Worm (Caenorhabditis elegans) whole organism, L2 larva: ENCODE data around the gene C02B8.1.

Source experiments
- C34F6.9 ChIP-seq: fragments of 150-350 bp; optimal IDR thresholded peaks from 2 replicates; lab custom pipeline; 2014; ENCODE audit warnings: missing biosample characterization, missing genetic modification characterization
- Y55F3AM.14 ChIP-seq: fragments of 200-800 bp; sonication (Bioruptor generic); optimal IDR thresholded peaks from 2 replicates; lab custom pipeline; 2018; ENCODE audit warnings: mild to moderate bottlenecking, missing genetic modification characterization, missing compliant biosample characterization
- alr-1 ChIP-seq: fragments of 150-350 bp; optimal IDR thresholded peaks from 2 replicates; lab custom pipeline; 2014; ENCODE audit warnings: missing biosample characterization, missing genetic modification characterization
- ama-1 ChIP-seq: fragments of 150-350 bp; optimal IDR thresholded peaks from 2 replicates; lab custom pipeline; 2018; ENCODE audit warnings: inconsistent platforms
- blmp-1 ChIP-seq: sonication (generic microtip); optimal IDR thresholded peaks from 2 replicates; lab custom pipeline; 2017; ENCODE audit warnings: missing genetic modification characterization, mild to moderate bottlenecking, missing compliant biosample characterization, antibody characterized with exemption, moderate library complexity; ENCODE audit not compliant: insufficient read depth
- ceh-16 ChIP-seq: fragments of 150-350 bp; optimal IDR thresholded peaks from 2 replicates; lab custom pipeline; 2014; ENCODE audit warnings: missing biosample characterization, missing genetic modification characterization
- crh-2 ChIP-seq: sonication (generic microtip); optimal IDR thresholded peaks from 2 replicates; lab custom pipeline; 2017; ENCODE audit warnings: missing biosample characterization, missing genetic modification characterization
- dmd-4 ChIP-seq: sonication (generic microtip); optimal IDR thresholded peaks from 2 replicates; lab custom pipeline; 2017; ENCODE audit warnings: missing biosample characterization, missing genetic modification characterization
- elt-3 ChIP-seq: sonication (generic microtip); optimal IDR thresholded peaks from 2 replicates; lab custom pipeline; 2017; ENCODE audit warnings: missing biosample characterization, missing genetic modification characterization
- lin-11 ChIP-seq: fragments of 150-350 bp; sonication (generic microtip); optimal IDR thresholded peaks from 2 replicates; lab custom pipeline; 2014; ENCODE audit warnings: missing biosample characterization, missing genetic modification characterization, inconsistent platforms, mixed read lengths
- lin-13 ChIP-seq: fragments of 150-350 bp; optimal IDR thresholded peaks from 2 replicates; lab custom pipeline; 2014; ENCODE audit warnings: missing biosample characterization, missing genetic modification reagents, missing genetic modification characterization
- lin-39 ChIP-seq: fragments of 150-350 bp; optimal IDR thresholded peaks from 2 replicates; lab custom pipeline; 2014; ENCODE audit warnings: missing biosample characterization, missing genetic modification reagents, missing genetic modification characterization
- lsy-2 ChIP-seq, 2 experiments: fragments of 150-350 bp in 1 of 2; sonication (generic microtip) in 1 of 2; optimal IDR thresholded peaks; 2 replicates each; lab custom pipeline; 2014 to 2017; ENCODE audit warnings: missing biosample characterization in 2 of 2, missing genetic modification characterization in 2 of 2
- mab-5 ChIP-seq: fragments of 150-350 bp; optimal IDR thresholded peaks from 2 replicates; lab custom pipeline; 2014; ENCODE audit warnings: missing biosample characterization, missing genetic modification characterization
- mbf-1 ChIP-seq: sonication (generic microtip); optimal IDR thresholded peaks from 2 replicates; lab custom pipeline; 2017; ENCODE audit warnings: missing biosample characterization, missing genetic modification characterization
- nhr-11 ChIP-seq: fragments of 150-350 bp; optimal IDR thresholded peaks from 2 replicates; lab custom pipeline; 2014; ENCODE audit warnings: missing biosample characterization, missing genetic modification characterization
- nhr-12 ChIP-seq: fragments of 150-350 bp; optimal IDR thresholded peaks from 2 replicates; lab custom pipeline; 2014; ENCODE audit warnings: missing biosample characterization, missing genetic modification characterization
- nhr-129 ChIP-seq: fragments of 150-350 bp; optimal IDR thresholded peaks from 2 replicates; lab custom pipeline; 2014; ENCODE audit warnings: missing biosample characterization, missing genetic modification characterization
- nhr-21 ChIP-seq: fragments of 150-350 bp; optimal IDR thresholded peaks from 2 replicates; lab custom pipeline; 2014; ENCODE audit warnings: missing biosample characterization, missing genetic modification characterization
- nhr-23 ChIP-seq: fragments of 150-350 bp; optimal IDR thresholded peaks from 2 replicates; lab custom pipeline; 2014; ENCODE audit warnings: missing biosample characterization, missing genetic modification reagents, missing genetic modification characterization
- nhr-25 ChIP-seq: fragments of 150-350 bp; sonication (generic microtip); optimal IDR thresholded peaks from 3 replicates; lab custom pipeline; 2014; ENCODE audit warnings: missing biosample characterization, missing genetic modification characterization
- nhr-6 ChIP-seq: fragments of 150-350 bp; optimal IDR thresholded peaks from 2 replicates; lab custom pipeline; 2014; ENCODE audit warnings: missing biosample characterization, missing genetic modification characterization
- nhr-77 ChIP-seq: fragments of 150-350 bp; optimal IDR thresholded peaks from 2 replicates; lab custom pipeline; 2014; ENCODE audit warnings: missing biosample characterization, missing genetic modification characterization
- sem-4 ChIP-seq: fragments of 150-350 bp; optimal IDR thresholded peaks from 2 replicates; lab custom pipeline; 2014; ENCODE audit warnings: missing biosample characterization, missing genetic modification reagents, missing genetic modification characterization
- sma-3 ChIP-seq: sonication (generic microtip); optimal IDR thresholded peaks from 2 replicates; lab custom pipeline; 2016; ENCODE audit warnings: missing genetic modification reagents, missing genetic modification characterization, missing compliant biosample characterization
- sma-9 ChIP-seq, 2 experiments: fragments of 150-350 bp in 1 of 2; sonication (generic microtip) in 1 of 2; optimal IDR thresholded peaks; 2 replicates each; lab custom pipeline; 2014 to 2016; ENCODE audit warnings: missing genetic modification characterization in 2 of 2, mild to moderate bottlenecking in 1 of 2, missing biosample characterization in 1 of 2, missing compliant biosample characterization in 1 of 2, missing genetic modification reagents in 1 of 2, moderate library complexity in 1 of 2
- snpc-4 ChIP-seq: fragments of 150-350 bp; optimal IDR thresholded peaks from 2 replicates; lab custom pipeline; 2014; ENCODE audit warnings: missing biosample characterization, missing genetic modification characterization
- unc-55 ChIP-seq: fragments of 150-350 bp; sonication (generic microtip); optimal IDR thresholded peaks from 3 replicates; lab custom pipeline; 2014; ENCODE audit warnings: missing biosample characterization, missing genetic modification reagents, missing genetic modification characterization
- unc-62 ChIP-seq: fragments of 150-350 bp; optimal IDR thresholded peaks from 2 replicates; lab custom pipeline; 2014; ENCODE audit warnings: missing biosample characterization, missing genetic modification reagents, missing genetic modification characterization
- zag-1 ChIP-seq: fragments of 150-350 bp; optimal IDR thresholded peaks from 2 replicates; lab custom pipeline; 2014; ENCODE audit warnings: missing biosample characterization, missing genetic modification characterization
- ztf-4 ChIP-seq: fragments of 150-350 bp; optimal IDR thresholded peaks from 2 replicates; lab custom pipeline; 2014; ENCODE audit warnings: missing biosample characterization, missing genetic modification characterization

The C02B8.1 gene

DNA sequence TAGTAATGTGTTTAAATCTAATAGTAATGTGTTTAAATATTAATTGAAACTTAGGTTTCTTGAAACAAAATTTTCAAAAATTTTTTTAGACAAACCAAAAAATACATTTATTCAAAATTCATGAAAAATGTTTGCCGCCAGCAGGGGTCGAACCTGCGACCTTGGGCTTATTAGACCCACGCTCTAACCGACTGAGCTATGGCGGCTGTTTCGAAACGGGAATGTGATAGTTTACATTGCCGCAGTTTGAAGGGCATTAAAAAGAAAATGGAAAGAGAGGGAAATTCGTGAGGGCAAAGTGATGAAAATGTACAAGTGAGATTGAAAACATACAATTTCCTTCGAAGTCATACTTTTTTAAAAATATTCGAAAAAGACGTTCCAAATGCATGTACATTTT, 9.0 kb downstream of the C02B8.1 start (continued):
- no peak for TF ChIP-seq ama-1 (lab: Kevin White, UChicago)
- TF ChIP-seq sma-3, result peak; percentile 37
- TF ChIP-seq lin-11 (tag; lab: Kevin White, UChicago), result no peak
- no peak for TF ChIP-seq lin-39 (tag; lab: Kevin White, UChicago)

ce11 chrX:8157132-8157531, 9.6 kb downstream of the C02B8.1 start:
- no peak for TF ChIP-seq ama-1 (lab: Kevin White, UChicago)
- TF ChIP-seq unc-55 (GFP tag; lab: Kevin White, UChicago), result peak; percentile 52
- TF ChIP-seq alr-1, result no peak
- peak; percentile 39 for TF ChIP-seq C34F6.9 (tag; lab: Kevin White, UChicago)
- TF ChIP-seq lsy-2 (tag; optimal IDR thresholded peaks at IDR 0.05; lab: Kevin White, UChicago), result peak in 1 of 2 experiments; percentile 50
- peak; percentile 13 for TF ChIP-seq sma-9 (GFP tag; optimal IDR thresholded peaks at IDR 0.05; lab: Kevin White, UChicago)
- no peak for TF ChIP-seq sma-9 (tag; optimal IDR thresholded peaks at IDR 0.05; lab: Kevin White, UChicago)
- peak; percentile 3 for TF ChIP-seq lin-13 (GFP tag; lab: Kevin White, UChicago)
- TF ChIP-seq nhr-129 (tag; lab: Kevin White, UChicago), result peak; percentile 70
- no peak for TF ChIP-seq unc-62 (GFP tag; lab: Kevin White, UChicago)
- TF ChIP-seq crh-2 (tag; lab: Kevin White, UChicago), result peak; percentile 24
- no peak for TF ChIP-seq snpc-4 (tag; lab: Kevin White, UChicago)

ce11 chrX:8158975-8159813, 11.7 kb downstream of the C02B8.1 start, which contains the start of gene hil-3:
hil-3 (plus strand) TSS chrX:8159169.
- peak; percentile 11 for TF ChIP-seq lin-13 (GFP tag; lab: Kevin White, UChicago)
- TF ChIP-seq sma-9 (GFP tag; optimal IDR thresholded peaks at IDR 0.05; lab: Kevin White, UChicago), result peak; percentile 39
- no peak for TF ChIP-seq sma-9 (tag; optimal IDR thresholded peaks at IDR 0.05; lab: Kevin White, UChicago)
- peak; percentile 11 for TF ChIP-seq sem-4 (tag; lab: Kevin White, UChicago)
- peak; percentile 52 for TF ChIP-seq C34F6.9 (tag; lab: Kevin White, UChicago)
- TF ChIP-seq nhr-129 (tag; lab: Kevin White, UChicago), result peak; percentile 58
- peak in 1 of 2 experiments; percentile 45 for TF ChIP-seq lsy-2 (tag; optimal IDR thresholded peaks at IDR 0.05; lab: Kevin White, UChicago)
- TF ChIP-seq unc-55 (GFP tag; lab: Kevin White, UChicago), result peak; percentile 66
- TF ChIP-seq ceh-16, result peak; percentile 22
- no peak for TF ChIP-seq nhr-12 (tag; lab: Kevin White, UChicago)
- TF ChIP-seq dmd-4 (tag; lab: Kevin White, UChicago), result no peak
- peak; percentile 56 for TF ChIP-seq nhr-25 (tag; lab: Kevin White, UChicago)
- no peak for TF ChIP-seq crh-2 (tag; lab: Kevin White, UChicago)
- TF ChIP-seq Y55F3AM.14 (GFP tag; lab: Kevin White, UChicago), result no peak

DNA sequence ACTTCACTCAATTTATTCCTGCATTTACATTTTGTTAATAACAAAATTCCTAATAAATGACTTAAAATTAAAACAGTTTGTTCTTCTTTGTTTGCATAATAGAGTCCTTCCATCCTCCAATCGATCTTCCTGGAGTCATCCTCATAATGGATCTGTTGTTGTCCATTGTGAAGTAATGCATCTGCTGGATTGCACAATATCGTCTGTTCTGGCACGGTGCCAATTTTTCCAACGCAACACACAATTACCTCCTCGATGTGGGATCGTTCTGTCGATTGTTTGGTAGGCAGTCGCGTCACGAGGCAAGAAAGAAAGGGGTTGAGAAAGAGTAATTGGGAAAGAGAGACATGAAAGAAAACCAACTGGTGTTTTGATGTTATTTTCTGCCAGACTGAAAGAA, 12.5 kb downstream of the C02B8.1 start:
- TF ChIP-seq nhr-11 (tag; lab: Kevin White, UChicago) (no peak), snpc-4 (tag; lab: Kevin White, UChicago) (no peak), unc-55 (GFP tag; lab: Kevin White, UChicago) (peak; percentile 7), mbf-1 (tag; lab: Kevin White, UChicago) (no peak), mab-5 (peak; percentile 59), Y55F3AM.14 (GFP tag; lab: Kevin White, UChicago) (no peak), lin-13 (GFP tag; lab: Kevin White, UChicago) (no peak), crh-2 (tag; lab: Kevin White, UChicago) (no peak), lsy-2 (tag; optimal IDR thresholded peaks at IDR 0.05; lab: Kevin White, UChicago) (peak in 1 of 2 experiments; percentile 13), elt-3 (tag; lab: Kevin White, UChicago) (no peak), nhr-25 (tag; lab: Kevin White, UChicago) (peak; percentile 55), nhr-129 (tag; lab: Kevin White, UChicago) (peak; percentile 75), nhr-77 (tag; lab: Kevin White, UChicago) (no peak), ztf-4 (tag; lab: Kevin White, UChicago) (no peak), blmp-1 (tag; lab: Kevin White, UChicago) (no peak), ama-1 (lab: Kevin White, UChicago) (peak; percentile 16), nhr-21 (tag; lab: Kevin White, UChicago) (no peak), alr-1 (no peak), nhr-23 (tag; lab: Kevin White, UChicago) (no peak), nhr-6 (peak; percentile 3), ceh-16 (no peak), sma-3 (no peak), zag-1 (tag; lab: Kevin White, UChicago) (no peak)
